Fruit fly (Drosophila melanogaster) whole organism, embryonic: ENCODE measurements around the gene CG6041.
A peak's percentile ranks its signal among the peaks of the same experiment; 100 is the strongest.

Source experiments
- B-H1 ChIP-seq: fragments of 200-800 bp; sonication (Bioruptor generic); IDR thresholded peaks from 3 replicates; pipeline ENCODE4 v1.3.6; 2022; ENCODE audit warnings: missing biosample characterization, missing genetic modification characterization
- BEAF-32 ChIP-seq: fragments of 200-800 bp; sonication (Bioruptor generic); optimal IDR thresholded peaks from 3 replicates; lab custom pipeline; 2017; ENCODE audit warnings: missing biosample characterization, missing genetic modification characterization, mild to moderate bottlenecking, moderate library complexity, missing genetic modification reagents
- CG10431 ChIP-seq: fragments of 200-800 bp; sonication (Bioruptor generic); optimal IDR thresholded peaks from 3 replicates; lab custom pipeline; 2018; ENCODE audit warnings: missing biosample characterization, mild to moderate bottlenecking, missing genetic modification characterization
- CG10565 ChIP-seq: fragments of 200-800 bp; sonication (Bioruptor generic); optimal IDR thresholded peaks from 3 replicates; lab custom pipeline; 2016; ENCODE audit warnings: missing biosample characterization, mild to moderate bottlenecking, missing genetic modification characterization
- CG11504 ChIP-seq: fragments of 200-800 bp; sonication (Bioruptor generic); optimal IDR thresholded peaks from 3 replicates; lab custom pipeline; 2019; ENCODE audit warnings: missing biosample characterization, mild to moderate bottlenecking, missing genetic modification characterization, moderate library complexity
- CG14441 ChIP-seq: fragments of 200-800 bp; sonication (Bioruptor generic); IDR thresholded peaks from 2 replicates; pipeline ENCODE4 v1.3.6; 2022; ENCODE audit warnings: missing biosample characterization, missing genetic modification characterization
- CG16815 ChIP-seq: fragments of 200-800 bp; sonication (Bioruptor generic); optimal IDR thresholded peaks from 3 replicates; lab custom pipeline; 2017; ENCODE audit warnings: missing biosample characterization, mild to moderate bottlenecking, missing genetic modification characterization
- CG2712 ChIP-seq: fragments of 200-800 bp; optimal IDR thresholded peaks from 3 replicates; lab custom pipeline; 2019; ENCODE audit warnings: missing biosample characterization, mild to moderate bottlenecking, missing genetic modification characterization, moderate library complexity
- CG2889 ChIP-seq: fragments of 200-800 bp; sonication (Bioruptor generic); IDR thresholded peaks from 3 replicates; pipeline ENCODE4 v1.3.6; 2022; ENCODE audit warnings: missing biosample characterization, missing genetic modification characterization
- CG30403 ChIP-seq: fragments of 200-800 bp; sonication (Bioruptor generic); optimal IDR thresholded peaks from 3 replicates; lab custom pipeline; 2016; ENCODE audit warnings: missing biosample characterization, missing genetic modification characterization
- CG34376 ChIP-seq: fragments of 200-800 bp; sonication (Bioruptor generic); optimal IDR thresholded peaks from 2 replicates; lab custom pipeline; 2018; ENCODE audit warnings: missing biosample characterization, mild to moderate bottlenecking, missing genetic modification characterization
- CG3726 ChIP-seq: fragments of 200-800 bp; sonication (Bioruptor generic); IDR thresholded peaks from 3 replicates; pipeline ENCODE4, ENCODE4 v1.3.6; 2022; ENCODE audit warnings: missing biosample characterization, missing genetic modification characterization
- CG4707 ChIP-seq: fragments of 200-800 bp; sonication (Bioruptor generic); optimal IDR thresholded peaks from 2 replicates; lab custom pipeline; 2018; ENCODE audit warnings: missing biosample characterization, mild to moderate bottlenecking, missing genetic modification characterization, moderate library complexity
- CG5953 ChIP-seq: fragments of 200-800 bp; sonication (Bioruptor generic); IDR thresholded peaks from 2 replicates; pipeline ENCODE4 v1.3.6; 2022; ENCODE audit warnings: missing biosample characterization, missing genetic modification characterization
- CG6272 ChIP-seq: fragments of 200-800 bp; sonication (Bioruptor generic); IDR thresholded peaks from 2 replicates; pipeline ENCODE4 v1.3.6; 2022; ENCODE audit warnings: missing biosample characterization, missing genetic modification characterization
- CG7839 ChIP-seq: fragments of 200-800 bp; sonication (Bioruptor generic); optimal IDR thresholded peaks from 3 replicates; lab custom pipeline; 2018; ENCODE audit warnings: missing biosample characterization, mild to moderate bottlenecking, missing genetic modification characterization, moderate library complexity
- CG7928 ChIP-seq: fragments of 200-800 bp; sonication (Bioruptor generic); optimal IDR thresholded peaks from 2 replicates; lab custom pipeline; 2017; ENCODE audit warnings: missing biosample characterization, mild to moderate bottlenecking, missing genetic modification characterization
- CG8290 ChIP-seq, 3 experiments: fragments of 200-800 bp; sonication (Bioruptor generic); optimal IDR thresholded peaks; 2 replicates each; lab custom pipeline; 2016 to 2019; ENCODE audit warnings: missing biosample characterization in 3 of 3, missing genetic modification characterization in 3 of 3, mild to moderate bottlenecking in 2 of 3, moderate library complexity in 1 of 3
- CG9609 ChIP-seq: fragments of 200-800 bp; sonication (Bioruptor generic); optimal IDR thresholded peaks from 3 replicates; lab custom pipeline; 2016; ENCODE audit warnings: missing biosample characterization, missing genetic modification characterization
- CkIIα-i1 ChIP-seq: fragments of 200-800 bp; sonication (Bioruptor generic); IDR thresholded peaks from 2 replicates; pipeline ENCODE4 v1.3.6; 2022; ENCODE audit warnings: missing biosample characterization, missing genetic modification characterization
- CoRest ChIP-seq: fragments of 200-800 bp; sonication (Bioruptor generic); optimal IDR thresholded peaks from 3 replicates; lab custom pipeline; 2018; ENCODE audit warnings: missing biosample characterization, mild to moderate bottlenecking, missing genetic modification characterization, moderate library complexity
- D19A ChIP-seq: fragments of 200-800 bp; optimal IDR thresholded peaks from 3 replicates; lab custom pipeline; 2019; ENCODE audit warnings: missing biosample characterization, mild to moderate bottlenecking, missing genetic modification characterization, moderate library complexity
- Dip2 ChIP-seq: fragments of 200-800 bp; sonication (Bioruptor generic); IDR thresholded peaks from 2 replicates; pipeline ENCODE4 v1.3.6; 2022; ENCODE audit warnings: missing biosample characterization, missing genetic modification characterization
- Doc2 ChIP-seq: fragments of 200-800 bp; sonication (Bioruptor generic); IDR thresholded peaks from 2 replicates; pipeline ENCODE4 v1.3.6; 2022; ENCODE audit warnings: missing biosample characterization, missing genetic modification characterization
- E2f2 ChIP-seq: fragments of 200-800 bp; sonication (Bioruptor generic); IDR thresholded peaks from 2 replicates; pipeline ENCODE4 v1.3.6; 2022; ENCODE audit warnings: missing biosample characterization, missing genetic modification characterization
- Ets65A ChIP-seq: fragments of 200-800 bp; sonication (Bioruptor generic); peaks from one replicate; lab custom pipeline; 2016; ENCODE audit warnings: missing biosample characterization, missing genetic modification characterization
- Lim3 ChIP-seq: fragments of 200-800 bp; sonication (Bioruptor generic); IDR thresholded peaks from 2 replicates; pipeline ENCODE4 v1.3.6; 2022; ENCODE audit warnings: missing biosample characterization, missing genetic modification characterization
- MBD-R2 ChIP-seq: fragments of 200-800 bp; sonication (Bioruptor generic); IDR thresholded peaks from 2 replicates; pipeline ENCODE4 v1.3.6; 2022; ENCODE audit warnings: missing biosample characterization, missing genetic modification characterization
- Med ChIP-seq: fragments of 200-800 bp; sonication (Bioruptor generic); peaks from one replicate; lab custom pipeline; 2016; ENCODE audit warnings: missing biosample characterization, missing genetic modification characterization, mild to moderate bottlenecking, inconsistent platforms, moderate library complexity
- Sin3A ChIP-seq: fragments of >200 bp; optimal IDR thresholded peaks from 2 replicates; lab custom pipeline; 2018
- bcd ChIP-seq: fragments of 200-800 bp; sonication (Bioruptor generic); optimal IDR thresholded peaks from 2 replicates; lab custom pipeline; 2017; ENCODE audit warnings: missing biosample characterization, mild to moderate bottlenecking, missing genetic modification characterization
- caup ChIP-seq: fragments of 200-800 bp; sonication (Bioruptor generic); optimal IDR thresholded peaks from 3 replicates; lab custom pipeline; 2017; ENCODE audit warnings: missing biosample characterization, mild to moderate bottlenecking, missing genetic modification characterization, moderate library complexity; ENCODE audit not compliant: severe bottlenecking
- croc ChIP-seq: fragments of 200-800 bp; sonication (Bioruptor generic); conservative IDR thresholded peaks from 3 replicates; pipeline ENCODE4 v1.3.6; 2022; ENCODE audit warnings: missing biosample characterization, missing genetic modification characterization
- crol ChIP-seq: fragments of 200-800 bp; sonication (Bioruptor generic); IDR thresholded peaks from 2 replicates; pipeline ENCODE4 v1.3.6; 2022; ENCODE audit warnings: missing biosample characterization, missing genetic modification characterization
- dan ChIP-seq: fragments of 200-800 bp; sonication (Bioruptor generic); IDR thresholded peaks from 2 replicates; pipeline ENCODE4 v1.3.6; 2022; ENCODE audit warnings: missing biosample characterization, missing genetic modification characterization
- dysf ChIP-seq: fragments of 200-800 bp; sonication (Bioruptor generic); IDR thresholded peaks from 3 replicates; pipeline ENCODE4 v1.3.6; 2022; ENCODE audit warnings: missing biosample characterization, missing genetic modification characterization
- en ChIP-seq: fragments of 200-800 bp; sonication (Bioruptor generic); optimal IDR thresholded peaks from 2 replicates; lab custom pipeline; 2016; ENCODE audit warnings: missing biosample characterization, missing genetic modification characterization
- fru ChIP-seq: fragments of >200 bp; optimal IDR thresholded peaks from 2 replicates; lab custom pipeline; 2017
- gce ChIP-seq: fragments of 200-800 bp; sonication (Bioruptor generic); IDR thresholded peaks from 3 replicates; pipeline ENCODE4 v1.3.6; 2022; ENCODE audit warnings: missing biosample characterization, missing genetic modification characterization
- gsb-n ChIP-seq: fragments of 200-800 bp; sonication (Bioruptor generic); optimal IDR thresholded peaks from 3 replicates; lab custom pipeline; 2018; ENCODE audit warnings: missing biosample characterization, mild to moderate bottlenecking, missing genetic modification characterization
- jumu ChIP-seq: fragments of 200-800 bp; sonication (Bioruptor generic); optimal IDR thresholded peaks from 3 replicates; lab custom pipeline; 2016; ENCODE audit warnings: missing biosample characterization, missing genetic modification characterization
- ken ChIP-seq: fragments of 200-800 bp; sonication (Bioruptor generic); IDR thresholded peaks from 3 replicates; pipeline ENCODE4 v1.3.6; 2022; ENCODE audit warnings: missing biosample characterization, missing genetic modification characterization
- lbe ChIP-seq: fragments of 200-800 bp; sonication (Bioruptor generic); optimal IDR thresholded peaks from 2 replicates; lab custom pipeline; 2016; ENCODE audit warnings: missing biosample characterization, mild to moderate bottlenecking, missing genetic modification characterization
- maf-S ChIP-seq: fragments of 200-800 bp; sonication (Bioruptor generic); optimal IDR thresholded peaks from 2 replicates; lab custom pipeline; 2016; ENCODE audit warnings: missing biosample characterization, missing genetic modification characterization
- nom ChIP-seq: fragments of 200-800 bp; sonication (Bioruptor generic); optimal IDR thresholded peaks from 2 replicates; lab custom pipeline; 2017; ENCODE audit warnings: missing biosample characterization, missing genetic modification characterization, mild to moderate bottlenecking, moderate library complexity, missing genetic modification reagents
- zen2 ChIP-seq: fragments of 200-800 bp; sonication (Bioruptor generic); IDR thresholded peaks from 3 replicates; pipeline ENCODE4 v1.3.6; 2022; ENCODE audit warnings: missing biosample characterization, missing genetic modification characterization; ENCODE audit not compliant: partially characterized antibody

The CG6041 gene

DNA sequence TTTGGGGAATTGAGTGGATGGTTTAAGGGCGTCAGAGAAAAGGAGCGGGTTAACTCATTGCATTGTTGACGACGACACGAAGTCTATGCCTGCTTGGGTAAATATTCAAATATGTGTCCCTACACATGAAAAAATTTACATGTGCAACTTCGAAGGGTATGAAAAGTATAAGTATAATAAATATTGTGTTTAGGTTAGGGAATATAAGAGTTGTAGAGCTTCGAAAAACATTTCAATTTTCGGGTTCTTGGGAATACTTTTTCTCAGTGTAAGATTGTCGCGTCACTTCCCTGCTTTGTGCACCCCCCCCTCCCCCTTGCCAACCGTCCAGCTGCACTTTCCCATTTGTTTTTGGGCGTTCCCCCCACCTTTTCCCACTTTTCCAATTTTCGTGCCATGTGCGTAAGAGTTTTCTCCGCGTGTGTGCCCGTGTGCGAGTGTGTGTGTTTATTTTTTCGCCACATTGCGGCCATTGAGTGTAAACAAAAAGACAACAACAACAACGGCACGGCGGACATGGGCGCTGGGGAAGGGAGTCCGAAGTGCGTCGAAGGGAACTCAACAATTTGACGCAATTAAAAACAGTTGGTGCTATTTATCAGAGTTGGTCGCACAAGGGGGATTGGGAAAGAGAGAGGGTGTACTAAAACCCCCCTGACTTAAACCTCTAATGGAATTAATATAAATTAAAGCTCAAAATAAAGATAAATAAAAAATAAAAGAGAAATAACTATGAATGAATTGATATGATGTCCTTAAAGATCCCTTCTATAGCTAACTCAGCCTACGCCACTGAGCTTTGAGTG is 22.1 kb downstream of the CG6041 start (continued):
- peak; percentile 59 for TF ChIP-seq Ets65A
- TF ChIP-seq CG7928 (GFP tag; lab: Kevin White, UChicago), result no peak
- peak; percentile 56 for TF ChIP-seq CG11504
- peak; percentile 12 for TF ChIP-seq bcd (GFP tag; lab: Kevin White, UChicago)
- 0 out of 2 replicates have a peak, but pooled peaks have one; percentile 5 for TF ChIP-seq Lim3 (GFP tag; lab: Robert Waterston, UW)

DNA sequence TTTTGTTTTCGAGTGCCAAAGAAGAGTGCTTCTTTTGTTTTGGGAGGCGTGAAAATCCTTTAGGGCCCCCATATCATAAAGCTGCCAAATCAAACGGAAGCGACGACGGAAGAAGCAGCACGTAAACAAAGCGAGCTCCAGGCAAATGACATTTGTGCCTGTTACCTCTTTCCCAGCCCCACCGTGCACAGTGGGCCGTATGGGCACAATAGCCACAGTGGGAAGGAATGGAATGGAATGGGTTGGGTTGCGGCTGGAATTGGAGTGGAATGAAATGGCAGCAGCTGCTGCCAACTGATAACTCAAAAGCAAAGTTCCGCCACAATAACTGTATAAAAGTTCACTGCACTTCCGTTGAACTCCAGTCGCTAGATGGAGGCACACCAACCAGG is 22.7 kb downstream of the CG6041 start:
- TF ChIP-seq caup (GFP tag; lab: Kevin White, UChicago) (no peak), CG8290 (GFP tag; optimal IDR thresholded peaks at IDR 0.05; lab: Kevin White, UChicago) (no peak), CG8290 (tag; optimal IDR thresholded peaks at IDR 0.05; lab: Kevin White, UChicago) (peak in 1 of 2 experiments; percentile 12), CG4707 (GFP tag; lab: Kevin White, UChicago) (peak; percentile 91), zen2 (GFP tag; lab: Robert Waterston, UW) (0 out of 3 replicates have a peak, but pooled peaks have one; percentile 39), dysf (GFP tag; lab: Robert Waterston, UW) (0 out of 3 replicates have a peak, but pooled peaks have one; percentile 3), Med (GFP tag; lab: Kevin White, UChicago) (peak; percentile 56), Ets65A (peak; percentile 58), nom (GFP tag; lab: Kevin White, UChicago) (no peak)
- TF ChIP-seq, all 482 proteins: peak for 6

dm6 chrX:5972030-5972429 is 24.1 kb downstream of the CG6041 start:
- TF ChIP-seq CG7839 (tag; lab: Kevin White, UChicago), result peak; percentile 19
- no peak for TF ChIP-seq en (GFP tag; lab: Kevin White, UChicago)
- TF ChIP-seq D19A, result peak; percentile 18
- no peak for TF ChIP-seq CG3726 (GFP tag; lab: Robert Waterston, UW)
- no peak for TF ChIP-seq CG6272 (GFP tag; lab: Robert Waterston, UW)
- TF ChIP-seq CG30403, result peak; percentile 27
- TF ChIP-seq bcd (GFP tag; lab: Kevin White, UChicago), result peak; percentile 13
- peak; percentile 10 for TF ChIP-seq CoRest
- TF ChIP-seq fru (lab: Kevin White, UChicago), result no peak
- peak; percentile 27 for TF ChIP-seq gsb-n (tag; lab: Kevin White, UChicago)
- TF ChIP-seq Sin3A (lab: Kevin White, UChicago), result no peak
- 0 out of 2 replicates have a peak, but pooled peaks have one; percentile 17 for TF ChIP-seq CG5953 (GFP tag; lab: Robert Waterston, UW)
- TF ChIP-seq CG34376 (GFP tag; lab: Kevin White, UChicago), result no peak
- no peak for TF ChIP-seq jumu (GFP tag; lab: Kevin White, UChicago)
- TF ChIP-seq CkIIα-i1 (GFP tag; lab: Robert Waterston, UW), result no peak
- TF ChIP-seq Doc2 (GFP tag; lab: Robert Waterston, UW), result no peak
- TF ChIP-seq B-H1 (GFP tag; lab: Robert Waterston, UW), result no peak
- TF ChIP-seq lbe (GFP tag; lab: Kevin White, UChicago), result no peak
- TF ChIP-seq crol (GFP tag; lab: Robert Waterston, UW), result 0 out of 2 replicates have a peak, but pooled peaks have one; percentile 21
- TF ChIP-seq E2f2 (GFP tag; lab: Robert Waterston, UW), result peak; percentile 26; the same call in 1 of the 2 replicates
- 0 out of 3 replicates have a peak, but pooled peaks have one; percentile 28 for TF ChIP-seq CG2889 (GFP tag; lab: Robert Waterston, UW)
- no peak for TF ChIP-seq BEAF-32 (GFP tag; lab: Kevin White, UChicago)
- no peak for TF ChIP-seq MBD-R2 (GFP tag; lab: Robert Waterston, UW)
- peak; percentile 8 for TF ChIP-seq maf-S (GFP tag; lab: Kevin White, UChicago)
- TF ChIP-seq CG16815 (GFP tag; lab: Kevin White, UChicago), result peak; percentile 17
- peak; percentile 58; the same call in 1 of the 3 replicates for TF ChIP-seq gce (GFP tag; lab: Robert Waterston, UW)
- TF ChIP-seq CG14441 (GFP tag; lab: Robert Waterston, UW), result peak; percentile 55; the same call in 1 of the 2 replicates
- TF ChIP-seq dan (GFP tag; lab: Robert Waterston, UW), result no peak
- TF ChIP-seq ken (GFP tag; lab: Robert Waterston, UW), result peak; percentile 77
- no peak for TF ChIP-seq Dip2 (GFP tag; lab: Robert Waterston, UW)
- peak; percentile 9 for TF ChIP-seq CG9609 (GFP tag; lab: Kevin White, UChicago)
- peak; percentile 49 for TF ChIP-seq CG2712 (tag; lab: Kevin White, UChicago)
- peak; percentile 51; the same call in 2 of the 3 replicates for TF ChIP-seq croc (GFP tag; lab: Robert Waterston, UW)
- TF ChIP-seq CG10431 (GFP tag; lab: Kevin White, UChicago), result no peak
- TF ChIP-seq CG10565 (GFP tag; lab: Kevin White, UChicago), result no peak
